Fruit fly (Drosophila melanogaster): ENCODE results near the gene Rchy1.
A peak's percentile ranks its signal among the peaks of the same experiment; 100 is the strongest.

Rchy1 gene

DNA sequence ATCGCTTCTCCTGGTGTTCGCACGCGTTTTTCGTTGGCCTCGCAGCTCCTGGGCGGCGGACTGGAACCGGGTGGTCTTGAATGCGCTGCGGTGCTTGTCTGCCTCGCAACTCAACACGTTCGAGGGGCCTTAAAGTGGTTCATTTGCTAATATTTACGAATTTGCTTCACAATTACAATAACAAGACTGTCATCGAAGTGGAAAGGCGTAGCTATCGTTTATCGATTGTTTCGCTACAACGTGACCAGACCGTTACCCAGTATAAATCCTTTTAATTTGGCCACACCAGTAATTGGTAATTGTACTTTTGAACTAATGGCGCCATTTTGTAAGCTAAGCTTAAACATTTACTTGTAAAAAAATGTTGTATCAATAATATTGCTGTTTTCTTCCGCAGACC lies 11.3 kb upstream of the Rchy1 start, which contains the start of gene CG9536:
Gene CG9536, minus strand, starts transcription at position 223 of the 400 bp plus-strand sequence.
- TF ChIP-seq CG17801 (GFP tag; optimal IDR thresholded peaks at IDR 0.05; ENCODE audit: partially characterized antibody) = peak; percentile 58

DNA sequence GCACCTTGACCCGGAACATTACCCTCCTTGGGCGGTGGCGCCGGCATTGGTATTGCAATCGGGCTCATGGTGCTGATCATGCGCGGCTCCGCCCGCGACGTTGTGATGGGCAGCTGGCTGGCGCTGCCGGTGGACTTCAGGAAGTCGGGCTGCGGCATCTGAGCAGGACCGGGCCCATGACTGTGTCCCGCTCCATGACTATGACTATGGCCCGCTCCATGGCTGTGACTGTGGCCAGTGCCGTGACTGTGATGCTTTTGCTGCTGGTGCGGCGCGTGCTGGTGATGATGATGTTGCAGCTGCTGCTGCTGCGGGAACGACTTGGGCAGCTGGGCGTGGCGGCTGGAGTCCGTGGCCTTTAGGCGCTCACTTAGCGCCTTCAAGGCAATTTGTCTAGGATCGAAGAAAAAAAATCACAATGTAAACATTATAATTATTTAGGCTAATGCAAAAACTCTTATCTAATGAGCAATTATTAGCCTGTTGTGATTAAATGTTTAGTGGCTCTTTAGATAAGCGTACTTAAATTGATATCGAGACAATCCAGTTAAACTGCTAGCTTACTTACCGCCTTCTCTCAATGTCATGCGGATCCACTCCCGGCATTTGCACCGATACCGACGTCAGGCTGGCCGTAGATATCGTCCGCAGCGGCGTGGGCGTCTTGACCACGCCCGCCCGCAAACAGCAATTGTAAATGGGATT lies 9.6 kb upstream of the Rchy1 start:
- TF ChIP-seq CG17801 (GFP tag; optimal IDR thresholded peaks at IDR 0.05; ENCODE audit: partially characterized antibody) = no peak

DNA sequence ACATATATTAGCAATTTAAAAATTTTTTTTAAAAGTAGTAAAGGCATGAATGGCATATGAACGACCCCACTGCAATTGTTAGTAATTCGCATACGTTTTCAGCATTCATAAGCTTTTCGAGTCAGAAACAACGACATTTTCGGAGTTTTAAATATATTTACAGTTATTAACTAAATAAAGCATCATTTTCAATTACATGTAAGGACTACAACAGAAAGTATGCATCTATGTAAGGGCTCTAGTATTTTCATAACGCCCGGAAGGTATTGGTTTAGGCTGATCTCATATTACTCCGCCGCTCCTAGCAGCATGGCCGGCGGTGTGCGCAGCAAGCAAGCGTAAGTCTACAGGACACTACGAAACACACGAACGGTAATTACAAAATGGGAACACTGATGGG lies 8.8 kb upstream of the Rchy1 start:
- no peak for TF ChIP-seq CG17801 (GFP tag; optimal IDR thresholded peaks at IDR 0.05; ENCODE audit: partially characterized antibody)

DNA sequence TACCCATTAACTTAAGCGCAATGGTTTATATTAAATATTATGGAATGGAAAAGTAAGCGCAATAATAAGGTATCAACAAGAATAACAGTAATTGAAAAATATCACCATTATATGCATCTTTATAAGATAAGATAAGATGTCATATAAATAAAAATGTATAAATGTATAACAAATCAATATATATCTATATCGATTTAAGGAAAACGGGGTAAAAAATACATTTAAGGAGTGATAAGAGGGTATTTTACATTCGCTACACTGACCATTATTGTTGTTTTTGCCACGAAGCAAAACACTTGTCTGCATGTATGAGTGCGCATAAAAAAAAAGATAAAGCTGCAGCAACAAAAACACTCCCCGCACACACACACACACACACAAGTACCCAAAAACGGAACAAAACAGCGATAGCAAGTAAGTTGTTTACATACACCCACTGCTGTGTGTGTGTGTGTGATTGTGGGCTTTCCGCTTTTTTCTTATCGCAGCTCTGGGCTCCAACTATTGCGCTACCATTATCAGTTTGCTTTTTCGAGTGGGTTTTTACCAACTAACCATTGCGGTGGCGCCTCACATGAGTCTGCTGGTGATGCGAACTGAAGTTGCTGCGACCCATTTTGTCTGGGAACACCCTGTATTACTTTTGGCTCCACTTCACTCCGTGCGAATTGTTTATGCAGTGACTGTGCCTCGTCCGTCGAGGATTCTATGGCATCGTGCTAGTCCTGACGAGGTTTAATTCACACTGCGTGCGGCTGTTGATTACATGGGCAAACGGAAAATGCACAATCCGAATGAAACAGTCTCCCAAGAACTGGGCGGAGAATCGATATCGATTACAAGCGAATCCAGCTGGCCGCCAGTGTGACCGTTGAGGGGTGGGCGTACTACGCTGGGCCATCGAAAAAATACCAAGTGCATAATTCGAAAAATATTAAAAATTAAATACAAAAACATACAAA lies 7.9 kb upstream of the Rchy1 start, which contains the start of gene mmy:
Gene mmy, minus strand, starts transcription at position 829 of the 962 bp plus-strand sequence.
- peak; percentile 53 for TF ChIP-seq CG17801 (GFP tag; optimal IDR thresholded peaks at IDR 0.05; ENCODE audit: partially characterized antibody)

DNA sequence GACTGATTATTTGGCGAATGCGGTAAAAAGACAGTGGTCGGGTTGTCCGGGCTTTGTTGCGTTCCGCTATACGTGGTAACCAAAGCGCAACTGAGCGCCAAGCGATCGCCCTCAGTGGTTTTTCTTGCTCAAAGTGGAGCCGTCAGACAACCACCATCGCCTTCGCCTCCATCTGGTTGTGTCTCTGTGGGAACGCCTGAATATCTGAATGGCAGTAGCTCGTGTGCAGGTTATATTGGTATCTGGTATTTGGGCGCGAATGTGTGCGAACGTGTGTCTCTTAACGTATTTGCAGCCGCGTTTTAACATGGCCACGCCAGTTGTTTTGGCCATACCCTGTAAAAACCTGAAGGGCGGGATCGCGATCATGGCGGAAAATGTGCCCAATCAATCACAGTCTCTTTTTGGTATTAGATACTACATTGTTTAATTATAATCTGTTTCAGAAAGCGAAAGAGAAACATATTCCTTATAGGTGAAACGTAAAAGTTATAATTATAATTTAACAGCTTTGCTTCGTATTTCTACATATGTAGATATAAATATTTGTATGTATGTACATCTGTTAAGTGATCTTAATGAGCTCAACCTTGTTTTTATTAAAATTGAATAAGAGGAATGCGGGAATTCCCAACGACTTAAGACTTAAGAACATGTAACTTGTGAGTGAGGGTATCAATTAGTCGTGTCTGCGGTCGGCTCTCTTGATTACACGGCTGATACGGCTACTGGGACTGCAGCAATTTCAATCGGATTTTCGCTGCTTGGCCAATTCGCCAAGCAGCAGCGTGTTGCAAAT lies 6.7 kb upstream of the Rchy1 start:
- peak; percentile 21 for TF ChIP-seq CG17801 (GFP tag; optimal IDR thresholded peaks at IDR 0.05; ENCODE audit: partially characterized antibody)

DNA sequence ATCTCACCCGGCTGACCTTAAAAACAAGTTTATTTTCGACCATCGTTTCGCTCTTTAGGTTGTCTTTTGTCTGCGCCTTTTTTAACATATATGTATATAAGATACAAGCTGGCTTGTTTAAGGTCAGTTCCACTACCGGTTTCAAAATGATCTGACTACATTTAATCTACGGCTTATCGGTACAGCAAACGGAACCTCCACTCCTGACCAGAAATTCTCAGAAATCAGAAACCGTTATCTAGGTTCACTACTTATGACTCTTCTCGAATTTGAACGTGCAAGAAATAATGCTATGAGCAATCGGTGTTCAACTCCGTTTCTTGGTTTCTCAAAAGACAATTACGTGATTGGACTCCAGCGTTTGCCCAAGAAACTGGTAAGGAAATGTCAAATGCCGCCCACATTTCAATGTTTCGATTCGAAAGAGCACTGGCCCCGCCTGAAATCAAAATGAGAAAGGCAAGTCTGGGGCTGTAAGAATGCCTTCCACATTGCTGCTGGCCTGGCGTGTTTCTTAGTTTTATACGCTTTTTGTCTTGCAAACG lies 4.7 kb upstream of the Rchy1 start:
- no peak for TF ChIP-seq CG17801 (GFP tag; optimal IDR thresholded peaks at IDR 0.05; ENCODE audit: partially characterized antibody)

DNA sequence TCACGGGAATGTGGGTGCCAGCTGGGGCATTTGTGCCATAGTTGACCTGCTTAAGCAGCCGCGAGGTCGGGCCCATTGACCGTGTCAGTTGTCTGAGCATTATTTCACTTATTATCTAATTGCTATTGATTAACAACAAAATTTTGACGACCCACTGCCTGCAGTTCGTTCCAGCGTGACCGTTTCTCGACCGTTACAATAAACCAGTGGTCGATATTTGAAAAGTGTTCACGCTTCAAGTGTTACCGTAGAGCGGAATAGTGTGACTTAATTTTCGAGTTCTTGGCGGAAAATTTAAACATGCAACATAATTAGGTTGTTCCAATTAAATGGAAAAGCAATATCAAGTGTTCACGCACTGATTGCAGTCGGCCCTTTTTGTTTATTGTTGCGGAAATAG lies 2.0 kb upstream of the Rchy1 start, which contains the start of gene HemK1:
Gene HemK1, minus strand, starts transcription at position 190 of the 400 bp plus-strand sequence.
- peak; percentile 41 for TF ChIP-seq CG17801 (GFP tag; optimal IDR thresholded peaks at IDR 0.05; ENCODE audit: partially characterized antibody)

DNA sequence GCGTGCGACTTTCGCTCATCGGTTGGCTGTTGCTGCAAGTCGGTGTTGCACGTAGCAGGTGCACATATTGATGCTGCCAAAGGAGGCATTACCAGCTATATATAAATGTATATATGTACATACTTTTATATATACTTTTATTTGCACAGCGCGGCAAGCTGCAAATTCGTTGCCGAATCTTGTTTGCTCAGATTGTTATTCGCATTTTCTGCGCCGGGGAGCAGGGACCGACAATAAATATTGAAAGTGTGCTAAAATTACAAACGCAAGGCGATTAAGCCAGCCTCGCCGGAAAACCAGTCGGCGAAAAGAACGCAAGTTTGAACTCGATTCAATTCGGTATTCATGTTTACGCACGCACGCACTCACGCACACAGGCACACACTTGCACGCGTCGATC lies 689 bp downstream of the Rchy1 start:
- TF ChIP-seq CG17801 (GFP tag; optimal IDR thresholded peaks at IDR 0.05; ENCODE audit: partially characterized antibody) = no peak

DNA sequence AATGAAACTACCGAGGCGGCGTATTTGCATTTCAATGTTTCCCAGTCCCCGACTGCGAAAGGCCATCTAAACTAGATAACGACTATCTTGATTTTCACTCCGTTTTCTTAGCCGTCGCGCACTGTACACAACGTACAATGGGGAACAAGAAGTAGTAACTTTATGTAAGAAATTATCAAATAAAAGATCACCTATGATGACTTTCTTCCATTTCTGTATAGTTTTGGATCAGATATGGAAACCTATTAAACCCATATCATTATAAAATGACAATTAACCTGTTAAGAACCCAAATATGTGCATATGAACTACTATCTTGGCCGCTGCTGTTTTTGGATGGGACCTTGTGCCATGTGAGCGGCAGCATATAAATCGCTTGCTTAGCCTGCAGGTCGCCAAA lies 1.2 kb downstream of the Rchy1 start:
- no peak for TF ChIP-seq CG17801 (GFP tag; optimal IDR thresholded peaks at IDR 0.05; ENCODE audit: partially characterized antibody)

DNA sequence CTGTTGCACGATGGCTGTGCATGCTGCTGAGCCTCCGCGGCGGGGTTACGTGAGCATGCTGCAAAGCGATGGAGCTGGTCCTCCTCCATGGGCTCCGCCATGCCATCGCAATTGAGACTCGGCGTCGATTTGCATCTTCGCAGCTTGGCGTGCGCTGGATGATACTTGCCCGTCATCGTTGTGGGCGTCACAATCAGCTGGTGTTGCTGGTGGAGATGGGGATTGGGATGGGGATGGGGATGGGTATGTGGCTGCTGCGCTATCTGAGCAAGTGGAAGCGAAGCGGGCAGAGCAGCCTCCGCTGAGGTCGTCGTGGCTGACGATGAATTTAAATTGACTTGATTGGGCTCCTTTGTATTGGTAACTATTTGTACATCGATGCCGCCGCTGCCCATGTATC lies 2.1 kb downstream of the Rchy1 start:
- no peak for TF ChIP-seq CG17801 (GFP tag; optimal IDR thresholded peaks at IDR 0.05; ENCODE audit: partially characterized antibody)

DNA sequence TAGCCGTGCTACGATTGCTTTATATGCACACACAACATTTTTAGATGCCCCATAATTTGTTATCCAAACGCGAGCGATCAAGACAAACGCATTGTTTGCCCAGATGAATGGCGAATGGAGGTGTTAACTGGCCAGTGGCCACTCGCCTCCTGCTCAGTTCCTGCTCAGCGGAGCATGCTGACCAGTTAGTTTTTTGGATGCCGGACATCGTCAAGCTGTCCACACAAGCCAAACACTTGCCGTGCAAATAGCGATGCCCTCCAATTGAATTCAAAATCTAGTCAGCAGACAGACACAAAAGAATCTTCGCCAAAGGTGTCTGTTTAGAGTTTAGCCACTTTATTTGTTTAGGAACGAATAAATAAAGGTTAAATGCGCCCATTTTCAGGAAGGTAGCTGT lies 3.2 kb downstream of the Rchy1 start:
- no peak for TF ChIP-seq CG17801 (GFP tag; optimal IDR thresholded peaks at IDR 0.05; ENCODE audit: partially characterized antibody)

DNA sequence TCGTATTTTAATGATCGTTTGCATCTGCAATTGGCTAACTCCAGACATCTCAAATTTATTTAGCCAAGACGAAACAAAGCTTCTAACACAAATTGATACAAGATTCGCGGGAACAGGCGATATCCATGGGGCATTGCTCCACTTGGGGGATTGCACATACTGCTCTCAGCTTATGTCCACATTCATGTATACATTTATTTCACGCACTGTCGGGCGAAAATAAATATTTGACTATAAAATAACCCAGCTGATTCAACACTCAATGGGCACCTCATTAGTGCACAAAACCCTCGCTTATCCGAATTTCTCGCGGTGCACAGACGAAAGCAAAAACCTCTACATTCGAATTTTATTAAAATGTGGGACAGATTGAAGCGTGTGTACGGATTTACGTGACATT lies 4.0 kb downstream of the Rchy1 start:
- TF ChIP-seq CG17801 (GFP tag; optimal IDR thresholded peaks at IDR 0.05; ENCODE audit: partially characterized antibody) = no peak

DNA sequence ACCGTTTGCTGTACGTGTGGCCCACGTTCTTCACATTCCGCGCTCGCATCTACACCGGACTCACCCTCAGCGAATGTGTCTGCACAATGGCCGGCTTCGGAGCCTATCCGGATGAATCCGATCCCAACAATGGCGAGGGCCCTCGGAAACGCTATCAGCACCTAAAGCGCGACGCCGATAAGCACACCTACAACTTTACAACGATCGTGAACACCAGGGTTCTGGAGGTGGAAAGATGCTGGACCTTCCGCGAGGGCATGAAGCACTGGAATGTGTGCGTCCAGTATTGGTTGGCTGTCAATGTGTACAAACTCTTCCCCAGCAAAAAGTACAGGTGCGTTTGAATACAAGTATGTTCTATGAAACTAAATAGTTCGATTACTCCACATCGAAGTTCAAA lies 7.9 kb downstream of the Rchy1 start:
- no peak for TF ChIP-seq CG17801 (GFP tag; optimal IDR thresholded peaks at IDR 0.05; ENCODE audit: partially characterized antibody)

DNA sequence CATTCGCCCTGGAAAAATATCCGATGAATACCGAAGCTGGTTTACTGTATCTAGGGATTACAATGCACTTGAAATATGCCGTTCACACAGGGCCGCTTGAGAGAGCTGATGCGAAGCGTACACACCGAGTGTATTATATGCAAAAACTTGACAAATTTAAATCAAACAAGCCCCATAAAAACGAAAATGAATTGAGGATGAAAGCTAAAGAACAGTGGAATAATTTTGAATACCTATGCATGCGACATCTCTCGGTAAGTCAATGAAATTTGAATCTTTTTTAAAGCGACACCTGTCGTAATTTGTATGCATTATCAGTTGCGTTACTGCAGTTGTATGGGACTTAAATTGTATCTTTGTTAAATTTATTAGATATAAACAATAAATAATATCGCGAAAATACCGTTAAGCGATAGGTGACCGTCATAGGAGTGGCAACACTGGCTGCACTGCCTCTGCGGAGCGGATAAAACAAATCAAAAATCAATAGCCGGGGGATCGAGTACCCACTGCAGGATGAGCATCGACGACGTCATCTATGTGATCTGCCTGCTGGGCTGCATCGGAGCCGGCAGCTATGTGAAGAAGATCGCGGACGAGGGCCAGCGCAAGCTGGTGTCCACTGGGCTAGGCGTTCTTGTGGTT lies 9.4 kb downstream of the Rchy1 start, which contains the start of gene frj:
Gene frj, plus strand, starts transcription at position 98 of the 645 bp plus-strand sequence.
- no peak for TF ChIP-seq CG17801 (GFP tag; optimal IDR thresholded peaks at IDR 0.05; ENCODE audit: partially characterized antibody)

Measured in ovary, adult (tissue).